Worm (Caenorhabditis elegans) whole organism, L3 larva: ENCODE results near the gene cogc-4.
"Not testable (repeated sequence)": the region's sequence is repeated elsewhere in the genome, so short reads cannot be mapped to it uniquely, and the experiment has no call there.

Experiments used
- ZK546.5 ChIP-seq: sonication (generic microtip); optimal IDR thresholded peaks from 2 replicates; lab custom pipeline; 2017; ENCODE audit warnings: missing biosample characterization, missing genetic modification characterization
- aly-2 ChIP-seq: fragments of 150-350 bp; optimal IDR thresholded peaks from 2 replicates; lab custom pipeline; 2014; ENCODE audit warnings: missing biosample characterization, missing genetic modification characterization
- ama-1 ChIP-seq: fragments of 150-350 bp; optimal IDR thresholded peaks from 2 replicates; lab custom pipeline; 2018
- ceh-82 ChIP-seq: fragments of 150-350 bp; optimal IDR thresholded peaks from 2 replicates; lab custom pipeline; 2014; ENCODE audit warnings: missing biosample characterization, missing genetic modification characterization
- daf-12 ChIP-seq: fragments of 150-350 bp; optimal IDR thresholded peaks from 2 replicates; lab custom pipeline; 2014; ENCODE audit warnings: missing biosample characterization, missing genetic modification reagents, missing genetic modification characterization
- fos-1 ChIP-seq: fragments of 150-350 bp; optimal IDR thresholded peaks from 2 replicates; lab custom pipeline; 2014; ENCODE audit warnings: missing biosample characterization, missing genetic modification characterization
- nhr-12 ChIP-seq: fragments of 150-350 bp; optimal IDR thresholded peaks from 2 replicates; lab custom pipeline; 2014; ENCODE audit warnings: missing biosample characterization, missing genetic modification characterization
- nhr-237 ChIP-seq: fragments of 150-350 bp; optimal IDR thresholded peaks from 2 replicates; lab custom pipeline; 2014; ENCODE audit warnings: missing biosample characterization, missing genetic modification characterization
- pha-4 ChIP-seq: fragments of 150-350 bp; optimal IDR thresholded peaks from 2 replicates; lab custom pipeline; 2014; ENCODE audit warnings: missing biosample characterization, missing genetic modification reagents, missing genetic modification characterization
- snpc-4 ChIP-seq: fragments of 150-350 bp; optimal IDR thresholded peaks from 2 replicates; lab custom pipeline; 2014; ENCODE audit warnings: missing biosample characterization, missing genetic modification characterization
- tbx-2 ChIP-seq: sonication (generic microtip); optimal IDR thresholded peaks from 2 replicates; lab custom pipeline; 2016; ENCODE audit warnings: mild to moderate bottlenecking, missing genetic modification characterization, missing compliant biosample characterization

ce11 chrII:1446696-1447293 is 43.6 kb downstream of the cogc-4 start, which contains the start of gene Y51H7C.12:
- TF ChIP-seq nhr-237 (tag; lab: Kevin White, UChicago); snpc-4 (tag; lab: Kevin White, UChicago); ceh-82 (tag; lab: Kevin White, UChicago); tbx-2 (tag; lab: Kevin White, UChicago); pha-4 (tag; lab: Kevin White, UChicago); daf-12; ama-1 (lab: Kevin White, UChicago); fos-1 (tag; lab: Kevin White, UChicago); aly-2 (tag; lab: Kevin White, UChicago); nhr-12 (tag; lab: Kevin White, UChicago); ZK546.5 (tag; lab: Kevin White, UChicago): not testable (repeated sequence)
